Fruit fly (Drosophila melanogaster): ENCODE results near the gene RpL3.

Gene RpL3

DNA sequence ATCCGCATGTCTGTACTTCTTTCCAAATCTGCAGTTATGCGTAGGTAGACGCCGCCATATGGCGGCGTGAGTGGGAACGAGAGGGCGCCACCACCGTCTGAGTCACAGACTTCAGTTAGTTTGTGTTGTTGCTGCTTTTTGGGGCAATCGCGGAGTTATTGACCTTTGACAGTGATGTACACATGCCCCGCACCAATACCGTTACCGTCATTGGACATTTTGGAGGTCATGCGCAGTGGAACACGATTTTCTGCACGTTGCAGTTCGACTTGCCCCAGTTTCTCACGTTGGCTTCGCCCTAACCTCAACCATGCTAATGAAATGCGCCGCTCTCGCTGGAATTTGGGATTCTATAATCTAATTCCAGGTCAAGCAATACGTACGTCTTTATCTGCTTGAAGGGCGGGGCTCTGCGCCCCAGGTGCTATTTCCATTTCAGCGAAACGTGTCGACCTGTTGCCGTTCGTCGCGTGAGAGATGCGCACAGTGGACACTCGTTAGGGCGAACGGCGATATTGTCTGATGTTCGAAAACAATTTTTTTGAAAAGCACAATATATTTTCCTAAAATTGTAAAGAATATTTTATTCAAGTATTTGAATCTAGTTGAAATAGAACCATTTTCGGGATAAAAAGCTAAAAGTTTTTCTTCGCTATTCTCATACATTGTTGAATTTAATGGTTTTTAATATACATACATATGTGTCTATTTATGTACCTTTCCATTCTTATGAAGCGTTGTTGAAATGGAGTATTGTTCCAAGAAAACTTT lies 10.2 kb upstream of the RpL3 start (continued):
- TF ChIP-seq sc (optimal IDR thresholded peaks at IDR 0.05) (no peak), sc (GFP tag; optimal IDR thresholded peaks at IDR 0.05) (peak; percentile 12), CrebB (tag; optimal IDR thresholded peaks at IDR 0.05) (no peak), toy (GFP tag; IDR thresholded peaks at IDR 0.05) (peak; percentile 35; the same call in 1 of the 2 replicates), nmo (GFP tag; optimal IDR thresholded peaks at IDR 0.05) (peak; percentile 63), CG3847 (GFP tag; IDR thresholded peaks at IDR 0.05) (peak; percentile 56), gce (GFP tag; IDR thresholded peaks at IDR 0.05) (no peak), CG13624 (GFP tag; optimal IDR thresholded peaks at IDR 0.05) (peak; percentile 79), vfl (GFP tag; optimal IDR thresholded peaks at IDR 0.05) (peak; percentile 73), E2f1 (GFP tag; IDR thresholded peaks at IDR 0.05) (peak; percentile 60), h (optimal IDR thresholded peaks at IDR 0.05) (no peak), D19B (GFP tag; optimal IDR thresholded peaks at IDR 0.05) (peak; percentile 57), CG12391 (tag; optimal IDR thresholded peaks at IDR 0.05) (peak; percentile 81), CG3726 (GFP tag; IDR thresholded peaks at IDR 0.05) (peak; percentile 53; the same call in 1 of the 3 replicates), Jarid2 (GFP tag; optimal IDR thresholded peaks at IDR 0.05) (no peak), CG18599 (GFP tag; optimal IDR thresholded peaks at IDR 0.05) (peak; percentile 73), CG11247 (GFP tag; IDR thresholded peaks at IDR 0.05) (peak; percentile 60), CG2678 (tag; optimal IDR thresholded peaks at IDR 0.05) (peak; percentile 76), CG15601 (tag; optimal IDR thresholded peaks at IDR 0.05) (no peak), Vsx1 (GFP tag; optimal IDR thresholded peaks at IDR 0.05) (peak; percentile 42), CG4282 (GFP tag; optimal IDR thresholded peaks at IDR 0.05) (peak; percentile 14), Hey (tag; optimal IDR thresholded peaks at IDR 0.05) (peak; percentile 69), CG32772 (GFP tag; IDR thresholded peaks at IDR 0.05) (peak; percentile 61), chm (GFP tag; IDR thresholded peaks at IDR 0.05) (peak; percentile 44; the same call in 1 of the 2 replicates), CG10565 (GFP tag; optimal IDR thresholded peaks at IDR 0.05) (no peak), CG14860 (GFP tag; IDR thresholded peaks at IDR 0.05; ENCODE audit: partially characterized antibody) (no peak), hbn (GFP tag; IDR thresholded peaks at IDR 0.05; ENCODE audit: partially characterized antibody) (no peak), ab (GFP tag; optimal IDR thresholded peaks at IDR 0.05) (no peak), NK7.1 (GFP tag; optimal IDR thresholded peaks at IDR 0.05) (peak; percentile 35), Rfx (GFP tag; IDR thresholded peaks at IDR 0.05) (peak; percentile 91), lilli (GFP tag; optimal IDR thresholded peaks at IDR 0.05) (peak; percentile 90), ara (GFP tag; IDR thresholded peaks at IDR 0.05) (peak; percentile 67), Dll (GFP tag; IDR thresholded peaks at IDR 0.05; ENCODE audit: partially characterized antibody) (0 out of 4 replicates have a peak, but pooled peaks have one; percentile 20), amos (GFP tag; IDR thresholded peaks at IDR 0.05; ENCODE audit: partially characterized antibody) (peak; percentile 23; the same call in 1 of the 2 replicates), Med (GFP tag) (peak; percentile 95), Stat92E (GFP tag; optimal IDR thresholded peaks at IDR 0.05) (no peak), NC2β (GFP tag; optimal IDR thresholded peaks at IDR 0.05) (peak; percentile 48), CG2120 (GFP tag; optimal IDR thresholded peaks at IDR 0.05) (peak; percentile 90), CG18764 (GFP tag; optimal IDR thresholded peaks at IDR 0.05) (peak; percentile 44), GATAe (GFP tag; conservative IDR thresholded peaks at IDR 0.05) (no peak), CG6765 (GFP tag; optimal IDR thresholded peaks at IDR 0.05) (peak; percentile 52), CG18262 (tag; optimal IDR thresholded peaks at IDR 0.05) (peak; percentile 61), al (GFP tag; IDR thresholded peaks at IDR 0.05) (peak; percentile 76), lola (GFP tag; optimal IDR thresholded peaks at IDR 0.05) (peak in 1 of 3 experiments; percentile 49), CG8765 (GFP tag; IDR thresholded peaks at IDR 0.05) (peak; percentile 8; the same call in 1 of the 2 replicates), pzg (GFP tag; optimal IDR thresholded peaks at IDR 0.05) (peak; percentile 20), CG11456 (GFP tag; IDR thresholded peaks at IDR 0.05) (peak; percentile 86), CG12219 (GFP tag; optimal IDR thresholded peaks at IDR 0.05) (peak; percentile 43), p53 (GFP tag; optimal IDR thresholded peaks at IDR 0.05) (no peak)
